Worm (Caenorhabditis elegans) whole organism, early embryonic: ENCODE measurements around the gene moc-5.

Source experiments
- B0310.2 ChIP-seq: sonication (generic microtip); optimal IDR thresholded peaks from 2 replicates; lab custom pipeline; 2016; ENCODE audit warnings: mild to moderate bottlenecking, missing genetic modification characterization, missing compliant biosample characterization
- aly-1 ChIP-seq: sonication (generic microtip); optimal IDR thresholded peaks from 2 replicates; lab custom pipeline; 2016; ENCODE audit warnings: missing genetic modification characterization, missing compliant biosample characterization
- ama-1 ChIP-seq: fragments of 150-350 bp; optimal IDR thresholded peaks from 2 replicates; lab custom pipeline; 2014
- ceh-13 ChIP-seq: fragments of 200-800 bp; sonication (Bioruptor generic); optimal IDR thresholded peaks from 2 replicates; lab custom pipeline; 2018; ENCODE audit warnings: mild to moderate bottlenecking, missing genetic modification characterization, missing compliant biosample characterization
- ets-7 ChIP-seq: sonication (generic microtip); optimal IDR thresholded peaks from 2 replicates; lab custom pipeline; 2016; ENCODE audit warnings: missing genotype, missing genetic modification characterization, missing compliant biosample characterization
- flt-1 ChIP-seq: fragments of 200-800 bp; sonication (Bioruptor generic); IDR thresholded peaks from 2 replicates; pipeline ENCODE4 v1.3.6; 2022; ENCODE audit warnings: missing genetic modification characterization, missing compliant biosample characterization
- hmbx-1 ChIP-seq: sonication (generic microtip); optimal IDR thresholded peaks from 2 replicates; lab custom pipeline; 2016; ENCODE audit warnings: mild to moderate bottlenecking, missing genetic modification characterization, missing compliant biosample characterization
- hmg-4 ChIP-seq: fragments of 200-800 bp; sonication (Bioruptor generic); optimal IDR thresholded peaks from 2 replicates; lab custom pipeline; 2018; ENCODE audit warnings: mild to moderate bottlenecking, missing genetic modification characterization, missing compliant biosample characterization
- hnd-1 ChIP-seq: sonication (generic microtip); optimal IDR thresholded peaks from 2 replicates; lab custom pipeline; 2016; ENCODE audit warnings: missing genetic modification characterization, missing compliant biosample characterization
- pes-1 ChIP-seq: fragments of 200-800 bp; sonication (Bioruptor generic); IDR thresholded peaks from 2 replicates; pipeline ENCODE4 v1.3.6; 2022; ENCODE audit warnings: missing genetic modification reagents, missing genetic modification characterization, missing compliant biosample characterization
- tbx-37 ChIP-seq: fragments of 200-800 bp; sonication (Bioruptor generic); conservative IDR thresholded peaks from 2 replicates; pipeline ENCODE4 v1.3.6; 2022; ENCODE audit warnings: missing genetic modification reagents, missing genetic modification characterization, missing compliant biosample characterization
- tra-4 ChIP-seq: sonication (generic microtip); optimal IDR thresholded peaks from 2 replicates; lab custom pipeline; 2017; ENCODE audit warnings: missing genetic modification characterization, missing compliant biosample characterization

- no peak for TF ChIP-seq flt-1 (GFP tag; lab: Robert Waterston, UW)
- no peak for TF ChIP-seq B0310.2 (tag; lab: Kevin White, UChicago)
- no peak for TF ChIP-seq ceh-13 (GFP tag; lab: Kevin White, UChicago)
- TF ChIP-seq hmg-4 (GFP tag; lab: Kevin White, UChicago) = no peak
- TF ChIP-seq hmbx-1 (tag; lab: Kevin White, UChicago) = no peak
- no peak for TF ChIP-seq ets-7
- no peak for TF ChIP-seq tbx-37 (GFP tag; lab: Robert Waterston, UW)
- no peak for TF ChIP-seq tra-4 (tag; lab: Kevin White, UChicago)
- TF ChIP-seq ama-1 (lab: Kevin White, UChicago) = no peak
- no peak for TF ChIP-seq aly-1 (tag; lab: Kevin White, UChicago)
- TF ChIP-seq hnd-1 (tag; lab: Kevin White, UChicago) = no peak
- no peak for TF ChIP-seq pes-1 (GFP tag; lab: Robert Waterston, UW)
Observed at ce11 chrX:9529360-9529759, 36.4 kb downstream of the moc-5 start, which contains the start of gene C07B5.4.
